Fruit fly (Drosophila melanogaster) Kc167 (cell line): ENCODE results near the gene CG32087.

Source experiments
- Myc ChIP-seq: fragments of >200 bp; optimal IDR thresholded peaks from 2 replicates; lab custom pipeline; 2017; ENCODE audit warnings: missing external identifiers
- Sin3A ChIP-seq: fragments of >200 bp; optimal IDR thresholded peaks from 2 replicates; lab custom pipeline; 2018; ENCODE audit warnings: missing external identifiers
- h ChIP-seq: fragments of >200 bp; optimal IDR thresholded peaks from 3 replicates; lab custom pipeline; 2018; ENCODE audit warnings: missing external identifiers
- insv ChIP-seq: fragments of >200 bp; optimal IDR thresholded peaks from 3 replicates; lab custom pipeline; 2018; ENCODE audit warnings: missing external identifiers
- psq ChIP-seq: fragments of >200 bp; optimal IDR thresholded peaks from 2 replicates; lab custom pipeline; 2017; ENCODE audit warnings: missing external identifiers
- ttk ChIP-seq: sonication (Bioruptor generic); optimal IDR thresholded peaks from 2 replicates; lab custom pipeline; 2017; ENCODE audit warnings: missing external identifiers

CG32087 gene

DNA sequence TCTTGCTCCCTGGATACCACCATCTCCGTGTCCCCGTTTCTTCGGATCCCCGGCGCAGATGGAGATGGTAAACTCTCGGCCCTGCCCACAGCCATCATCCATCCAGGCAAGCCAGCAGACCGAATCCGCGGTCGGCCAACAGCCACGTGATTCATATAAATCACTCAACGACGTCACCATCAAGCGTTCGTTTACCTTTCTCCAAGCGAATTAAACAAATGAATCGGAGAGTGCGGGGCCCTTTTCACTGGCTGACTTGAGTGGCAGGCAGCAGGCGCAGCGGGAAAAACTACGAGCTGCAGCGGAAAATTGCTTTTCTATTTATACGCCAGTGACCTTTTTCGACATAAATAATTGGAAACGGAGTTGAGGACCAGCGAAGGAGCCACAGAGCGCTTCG is 28.4 kb upstream of the CG32087 start:
- TF ChIP-seq insv (lab: Kevin White, UChicago), result no peak
- TF ChIP-seq Myc (lab: Kevin White, UChicago), result no peak
- TF ChIP-seq ttk (lab: Kevin White, UChicago), result no peak
- TF ChIP-seq Sin3A (lab: Kevin White, UChicago), result no peak
- no peak for TF ChIP-seq h (lab: Kevin White, UChicago)
- TF ChIP-seq psq, result no peak

dm6 chr3L:11704902-11705546 is 26.9 kb upstream of the CG32087 start:
- TF ChIP-seq h (lab: Kevin White, UChicago) (no peak), ttk (lab: Kevin White, UChicago) (no peak), Myc (lab: Kevin White, UChicago) (no peak), Sin3A (lab: Kevin White, UChicago) (no peak), insv (lab: Kevin White, UChicago) (no peak), psq (no peak)

DNA sequence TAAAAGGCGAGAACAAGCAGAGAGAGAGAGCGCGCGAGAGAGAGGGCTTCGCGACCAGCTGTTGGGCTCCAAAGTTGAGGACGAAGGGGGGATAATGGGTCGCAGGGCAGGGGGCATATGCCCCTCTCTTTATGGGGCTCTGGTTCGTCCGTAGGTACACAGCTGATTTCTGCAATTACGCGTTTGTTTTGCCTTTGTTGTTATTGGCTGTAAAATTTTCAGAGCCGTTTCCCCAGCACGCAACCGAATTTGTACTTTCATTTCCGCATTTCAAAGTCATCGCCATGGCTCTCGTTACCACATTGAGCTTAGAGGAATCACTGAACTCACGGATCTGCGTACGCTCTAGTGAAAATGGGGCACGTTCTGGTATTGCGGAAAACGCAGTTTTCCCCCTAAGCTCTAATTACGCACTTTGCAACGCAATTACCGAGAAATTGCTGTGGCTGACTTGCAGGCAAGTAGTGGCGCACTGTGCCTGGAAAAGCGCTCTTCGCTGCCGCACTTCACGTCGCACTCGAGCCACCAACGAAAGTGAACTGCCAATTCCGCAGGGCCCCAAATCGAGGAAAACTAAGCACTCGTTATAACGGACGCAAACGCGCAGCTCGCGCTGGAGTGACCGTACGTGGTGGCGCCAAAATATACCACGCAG is 23.8 kb upstream of the CG32087 start, which contains the start of gene CG11658:
Gene CG11658 (minus strand): TSS at position 576 of the 655 bp plus-strand sequence.
- no peak for TF ChIP-seq h (lab: Kevin White, UChicago)
- no peak for TF ChIP-seq ttk (lab: Kevin White, UChicago)
- TF ChIP-seq Myc (lab: Kevin White, UChicago), result no peak
- TF ChIP-seq Sin3A (lab: Kevin White, UChicago), result no peak
- TF ChIP-seq psq, result no peak
- no peak for TF ChIP-seq insv (lab: Kevin White, UChicago)

DNA sequence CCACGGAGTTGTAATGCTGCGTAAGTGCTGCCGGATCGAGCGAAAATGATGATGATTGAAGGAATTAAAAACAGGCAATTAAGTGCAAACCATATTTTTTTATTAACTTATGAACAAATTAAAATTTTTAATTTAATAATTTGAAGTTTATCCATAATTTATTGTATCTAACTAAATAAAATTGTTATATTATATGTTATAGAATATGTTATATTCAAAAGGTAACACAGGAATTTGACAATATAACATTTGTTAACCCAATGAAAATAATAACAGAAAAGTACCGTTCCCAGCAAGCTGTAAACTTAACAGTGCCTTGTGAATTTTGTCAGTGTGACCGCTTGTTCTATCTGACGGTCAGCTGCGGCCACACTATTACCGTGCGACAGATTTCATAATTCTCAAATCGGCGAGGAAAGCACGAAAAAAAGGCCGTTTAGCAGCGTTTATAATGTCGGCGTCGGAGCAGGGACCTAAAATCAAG is 23.3 kb upstream of the CG32087 start, which contains the start of the genes Ccdc56 and mtTFB1:
Gene Ccdc56 (plus strand): TSS at position 347 of the 484 bp plus-strand sequence.
Gene mtTFB1 (plus strand): TSS at position 347 of the 484 bp plus-strand sequence.
- TF ChIP-seq Sin3A (lab: Kevin White, UChicago) (no peak), ttk (lab: Kevin White, UChicago) (no peak), Myc (lab: Kevin White, UChicago) (no peak), h (lab: Kevin White, UChicago) (no peak)

dm6 chr3L:11711059-11711628 is 20.8 kb upstream of the CG32087 start, which contains the start of gene crim:
Gene crim (minus strand): TSS chr3L:11711386.
- no peak for TF ChIP-seq Sin3A (lab: Kevin White, UChicago)
- no peak for TF ChIP-seq ttk (lab: Kevin White, UChicago)
- TF ChIP-seq insv (lab: Kevin White, UChicago), result no peak
- no peak for TF ChIP-seq h (lab: Kevin White, UChicago)
- no peak for TF ChIP-seq psq
- no peak for TF ChIP-seq Myc (lab: Kevin White, UChicago)

DNA sequence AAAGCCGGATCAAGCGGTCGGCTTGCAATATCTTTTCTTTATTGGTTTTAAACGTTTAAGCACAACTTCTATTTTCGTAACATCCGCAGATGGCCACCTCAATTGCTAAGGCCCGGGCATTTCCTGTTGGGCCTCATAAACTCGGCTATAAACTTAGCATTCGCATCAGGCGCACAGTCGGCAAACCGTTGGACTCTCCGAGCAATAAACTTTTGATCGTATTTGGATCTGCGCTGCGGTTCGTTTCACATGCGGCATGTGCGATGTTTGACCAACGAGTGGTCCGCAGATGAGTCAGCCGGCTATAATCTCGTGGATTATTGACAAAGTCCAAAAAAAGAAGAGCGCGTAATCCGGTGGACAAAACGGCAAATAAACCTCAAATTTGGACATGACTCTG is 20.2 kb upstream of the CG32087 start:
- TF ChIP-seq insv (lab: Kevin White, UChicago) (no peak), Sin3A (lab: Kevin White, UChicago) (no peak)

- no peak for TF ChIP-seq h (lab: Kevin White, UChicago)
- no peak for TF ChIP-seq psq
- no peak for TF ChIP-seq ttk (lab: Kevin White, UChicago)
- no peak for TF ChIP-seq insv (lab: Kevin White, UChicago)
- no peak for TF ChIP-seq Myc (lab: Kevin White, UChicago)
- no peak for TF ChIP-seq Sin3A (lab: Kevin White, UChicago)
These were observed 19.1 kb upstream of the CG32087 start for dm6 chr3L:11712839-11713238.

DNA sequence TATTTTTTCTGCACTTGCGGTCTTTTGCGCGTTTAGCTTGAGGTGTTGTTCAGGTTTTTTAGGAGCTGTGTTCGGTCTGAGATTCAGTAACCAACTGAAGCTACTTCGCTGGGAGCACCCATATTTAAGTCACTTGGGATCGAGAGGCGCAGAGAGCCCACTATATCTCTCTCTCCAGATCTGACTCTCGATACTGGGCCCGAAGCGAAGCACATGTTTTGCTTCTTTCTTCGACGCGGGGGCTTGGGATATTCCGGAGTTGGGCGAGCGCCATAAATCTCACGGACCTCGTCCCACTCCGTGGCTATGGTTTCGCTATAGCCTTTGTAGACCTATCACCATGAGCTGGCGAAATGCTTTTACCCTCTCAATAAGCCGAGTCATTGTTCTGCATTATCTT is 16.8 kb upstream of the CG32087 start, which contains the start of gene CG14132:
Gene CG14132 (minus strand): TSS at position 99 of the 400 bp plus-strand sequence.
- TF ChIP-seq insv (lab: Kevin White, UChicago) (no peak), Myc (lab: Kevin White, UChicago) (no peak), Sin3A (lab: Kevin White, UChicago) (no peak), ttk (lab: Kevin White, UChicago) (no peak), h (lab: Kevin White, UChicago) (no peak), psq (no peak)

DNA sequence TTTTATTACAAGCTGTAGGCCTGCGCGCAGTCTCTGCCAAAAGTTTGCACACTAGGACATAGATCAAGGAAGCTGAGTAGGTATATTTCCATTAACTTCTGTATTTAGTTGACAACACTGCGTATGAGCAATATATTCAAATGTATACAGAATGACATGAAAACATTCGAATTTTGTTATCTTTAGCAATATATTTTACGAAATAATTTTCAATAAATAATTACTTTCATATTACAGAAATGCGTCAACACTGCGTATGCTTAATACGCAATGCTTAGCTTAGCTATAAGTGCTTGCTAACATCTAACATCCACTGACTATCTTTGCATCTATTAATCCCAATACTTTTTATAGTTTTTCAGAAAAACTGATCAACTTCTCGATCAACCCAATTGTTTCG is 15.6 kb upstream of the CG32087 start:
- no peak for TF ChIP-seq psq
- no peak for TF ChIP-seq h (lab: Kevin White, UChicago)

DNA sequence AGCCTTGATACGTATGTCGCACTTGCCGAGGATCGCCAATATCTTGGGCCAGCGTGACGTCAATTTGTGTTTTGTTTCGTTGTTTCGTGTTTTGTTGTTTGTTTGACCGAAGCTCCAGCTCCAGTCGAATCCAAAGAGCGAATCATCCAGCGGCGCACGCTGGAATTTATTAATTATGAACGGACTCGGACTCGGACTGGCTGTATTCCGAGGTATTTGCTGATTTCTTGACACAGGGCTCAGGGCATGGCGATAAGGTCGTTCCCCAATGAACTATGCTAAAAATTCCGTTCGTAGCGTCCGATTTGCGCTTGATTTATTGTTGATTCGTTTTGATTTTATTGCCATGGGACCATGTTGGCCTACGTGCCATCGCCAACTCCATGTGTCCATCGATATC is 15.0 kb upstream of the CG32087 start:
- TF ChIP-seq ttk (lab: Kevin White, UChicago), result no peak
- TF ChIP-seq h (lab: Kevin White, UChicago), result no peak
- TF ChIP-seq Sin3A (lab: Kevin White, UChicago), result no peak
- no peak for TF ChIP-seq psq
- TF ChIP-seq insv (lab: Kevin White, UChicago), result no peak
- no peak for TF ChIP-seq Myc (lab: Kevin White, UChicago)

DNA sequence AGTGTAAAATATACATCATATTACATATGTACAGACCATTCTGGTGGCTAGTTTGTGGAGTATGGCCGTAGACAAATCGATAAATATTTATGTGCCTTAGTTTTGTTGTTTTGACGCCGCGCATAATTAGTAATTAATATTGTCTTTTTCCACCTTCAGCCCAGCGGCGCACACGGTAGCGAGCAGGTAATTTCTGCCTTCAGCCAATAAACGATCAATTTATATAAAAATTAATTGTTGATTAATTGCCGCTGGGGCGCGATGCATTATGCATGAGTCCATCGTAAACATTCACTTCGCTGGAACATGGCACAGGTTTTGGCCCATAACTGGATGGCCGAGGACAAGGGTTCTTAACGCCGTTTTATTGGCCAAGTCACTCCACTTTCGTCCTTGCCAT is 14.6 kb upstream of the CG32087 start:
- TF ChIP-seq ttk (lab: Kevin White, UChicago), result no peak
- TF ChIP-seq psq, result no peak
- no peak for TF ChIP-seq Myc (lab: Kevin White, UChicago)
- no peak for TF ChIP-seq insv (lab: Kevin White, UChicago)
- no peak for TF ChIP-seq h (lab: Kevin White, UChicago)
- TF ChIP-seq Sin3A (lab: Kevin White, UChicago), result no peak
